Worm (Caenorhabditis elegans): Measurements from ENCODE around the gene fis-1.

DNA sequence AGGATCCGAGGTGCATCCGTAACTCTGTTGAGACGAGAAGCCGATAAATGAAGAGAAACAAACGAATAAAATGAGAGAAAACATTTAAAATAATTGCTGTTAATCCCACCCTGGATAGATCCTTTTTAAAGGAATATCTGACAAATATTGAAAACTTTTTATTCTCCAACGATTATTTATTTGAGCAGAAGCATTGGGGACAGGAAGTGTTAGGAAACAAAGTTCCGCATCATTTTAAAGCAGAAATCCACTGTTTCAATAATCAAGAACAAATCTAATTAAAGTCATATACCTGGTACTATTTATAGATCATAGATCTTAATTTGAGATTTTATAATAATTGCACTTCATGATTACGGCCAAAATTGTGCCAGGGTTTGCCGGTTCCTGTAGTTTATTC lies 4.0 kb upstream of the fis-1 start, which contains the start of gene F41G3.20:
- TF ChIP-seq ama-1 (optimal IDR thresholded peaks at IDR 0.05), result no peak
- no peak for TF ChIP-seq peb-1 (tag; optimal IDR thresholded peaks at IDR 0.05)
- TF ChIP-seq ZK546.5 (tag; optimal IDR thresholded peaks at IDR 0.05), result no peak
- TF ChIP-seq egl-27 (tag; optimal IDR thresholded peaks at IDR 0.05), result no peak
- no peak for TF ChIP-seq nhr-77 (tag; optimal IDR thresholded peaks at IDR 0.05)
- no peak for TF ChIP-seq skn-1 (tag; optimal IDR thresholded peaks at IDR 0.05)
- TF ChIP-seq unc-39 (tag; optimal IDR thresholded peaks at IDR 0.05), result no peak
- no peak for TF ChIP-seq ztf-1 (GFP tag; conservative IDR thresholded peaks at IDR 0.05)
